Worm (Caenorhabditis elegans): ENCODE data around the gene sma-2.

ce11 chrIII:8745214-8745613 lies 4.3 kb upstream of the sma-2 start:
- TF ChIP-seq ama-1 (optimal IDR thresholded peaks at IDR 0.05) (no peak), ama-1 (GFP tag; optimal IDR thresholded peaks at IDR 0.05) (no peak), F39B2.1 (GFP tag; IDR thresholded peaks at IDR 0.05) (no peak), C17E4.6 (GFP tag; IDR thresholded peaks at IDR 0.05) (no peak), unc-62 (GFP tag; optimal IDR thresholded peaks at IDR 0.05) (no peak), somi-1 (GFP tag; optimal IDR thresholded peaks at IDR 0.05) (no peak)

Measured in whole organism, young adult.